Fruit fly (Drosophila melanogaster): ENCODE results near the gene Plp.

Gene Plp

DNA sequence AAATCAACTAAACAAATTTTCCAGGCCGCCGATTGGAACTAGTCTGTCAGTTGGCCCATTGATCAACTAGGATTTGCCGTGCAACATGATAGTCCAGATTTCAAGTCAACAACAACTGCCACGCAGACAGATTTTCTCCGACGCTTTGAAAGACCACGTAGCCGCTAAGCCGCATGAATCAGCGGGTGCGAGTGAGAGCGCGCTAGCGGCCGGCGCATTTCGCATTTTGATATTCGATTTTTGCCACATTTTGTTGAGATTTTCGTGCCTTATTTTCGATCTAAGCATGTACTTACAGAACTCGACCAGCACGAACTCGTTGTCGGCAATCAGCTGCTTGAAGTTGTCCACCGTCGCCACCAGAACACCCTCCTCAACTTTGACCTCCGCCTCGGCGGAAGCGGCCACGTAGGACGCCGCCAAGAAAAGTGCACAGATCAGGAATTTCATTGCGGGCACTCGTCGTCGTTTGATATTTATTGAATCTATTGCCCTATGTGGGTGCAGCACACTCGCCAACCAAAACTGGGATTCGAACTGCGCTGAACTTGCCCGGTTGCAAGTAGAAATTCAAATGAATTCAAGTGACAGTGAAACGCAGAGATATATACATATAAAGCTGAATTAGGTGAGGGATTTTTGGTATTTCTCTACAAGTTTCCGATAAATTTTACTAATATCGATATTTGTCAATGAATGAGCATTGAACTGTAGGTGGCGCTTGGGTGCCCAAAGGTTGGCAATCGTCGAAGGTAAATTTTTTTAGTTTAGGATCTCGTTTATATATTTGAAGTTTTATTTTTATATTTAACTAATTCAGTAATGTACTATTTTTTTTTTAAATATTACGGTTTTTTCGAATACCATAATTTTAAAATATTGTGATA is 47.7 kb upstream of the Plp start, which contains the start of gene Pdi (continued):
- no peak for TF ChIP-seq CG17612 (GFP tag; IDR thresholded peaks at IDR 0.05)
- peak; percentile 33 for TF ChIP-seq dm (GFP tag; optimal IDR thresholded peaks at IDR 0.05)
- TF ChIP-seq chn (GFP tag; optimal IDR thresholded peaks at IDR 0.05): no peak
- TF ChIP-seq pan (optimal IDR thresholded peaks at IDR 0.05): no peak
- no peak for TF ChIP-seq pan (GFP tag; optimal IDR thresholded peaks at IDR 0.05 in 1 of 2, IDR thresholded peaks at IDR 0.05 in 1 of 2)
- TF ChIP-seq grau (tag; optimal IDR thresholded peaks at IDR 0.05): peak; percentile 53
- no peak for TF ChIP-seq CG15011 (GFP tag; optimal IDR thresholded peaks at IDR 0.05)
- no peak for TF ChIP-seq fd102C (GFP tag; optimal IDR thresholded peaks at IDR 0.05)
- peak; percentile 2 for TF ChIP-seq repo (GFP tag; optimal IDR thresholded peaks at IDR 0.05)
- TF ChIP-seq CG9727 (GFP tag; optimal IDR thresholded peaks at IDR 0.05): peak; percentile 40
- no peak for TF ChIP-seq CG8478 (optimal IDR thresholded peaks at IDR 0.05)
- TF ChIP-seq CG4360 (GFP tag; IDR thresholded peaks at IDR 0.05): no peak
- TF ChIP-seq sens-2 (GFP tag; IDR thresholded peaks at IDR 0.05): no peak
- TF ChIP-seq Lim3 (GFP tag; IDR thresholded peaks at IDR 0.05): no peak
- TF ChIP-seq CG32767 (GFP tag; IDR thresholded peaks at IDR 0.05): peak; percentile 70
- TF ChIP-seq ase (GFP tag; IDR thresholded peaks at IDR 0.05): no peak
- 0 out of 2 replicates have a peak, but pooled peaks have one; percentile 45 for TF ChIP-seq ranshi (GFP tag; IDR thresholded peaks at IDR 0.05)
- TF ChIP-seq CG30431 (GFP tag; optimal IDR thresholded peaks at IDR 0.05): no peak
- peak; percentile 62 for TF ChIP-seq CG2116 (GFP tag; optimal IDR thresholded peaks at IDR 0.05)
- no peak for TF ChIP-seq CG15073 (GFP tag; optimal IDR thresholded peaks at IDR 0.05)
- TF ChIP-seq D19A (tag; optimal IDR thresholded peaks at IDR 0.05): peak; percentile 45
- no peak for TF ChIP-seq disco-r (GFP tag; optimal IDR thresholded peaks at IDR 0.05)
- peak; percentile 59 for TF ChIP-seq wek (GFP tag; optimal IDR thresholded peaks at IDR 0.05)
- TF ChIP-seq mld (GFP tag; IDR thresholded peaks at IDR 0.05; ENCODE audit: partially characterized antibody): peak; percentile 46; the same call in 1 of the 3 replicates
- TF ChIP-seq CG3995 (GFP tag; optimal IDR thresholded peaks at IDR 0.05): peak; percentile 24
- TF ChIP-seq CG10543 (GFP tag; optimal IDR thresholded peaks at IDR 0.05): no peak
- no peak for TF ChIP-seq CG7372 (GFP tag; IDR thresholded peaks at IDR 0.05)
- TF ChIP-seq Doc3 (GFP tag; IDR thresholded peaks at IDR 0.05; ENCODE audit: partially characterized antibody): peak; percentile 57
- no peak for TF ChIP-seq dan (GFP tag; IDR thresholded peaks at IDR 0.05)
- no peak for TF ChIP-seq CG6175 (GFP tag; IDR thresholded peaks at IDR 0.05)
- TF ChIP-seq B-H1 (GFP tag; IDR thresholded peaks at IDR 0.05): no peak
- TF ChIP-seq onecut (GFP tag; IDR thresholded peaks at IDR 0.05): no peak
- TF ChIP-seq en (GFP tag; optimal IDR thresholded peaks at IDR 0.05): no peak
- TF ChIP-seq schlank (tag; optimal IDR thresholded peaks at IDR 0.05): no peak
- TF ChIP-seq CG12155 (GFP tag; optimal IDR thresholded peaks at IDR 0.05): peak; percentile 17
- no peak for TF ChIP-seq danr (GFP tag; IDR thresholded peaks at IDR 0.05)
- peak; percentile 89 for TF ChIP-seq gfzf (GFP tag; optimal IDR thresholded peaks at IDR 0.05)
- TF ChIP-seq CG7839 (tag; optimal IDR thresholded peaks at IDR 0.05): peak; percentile 29
- no peak for TF ChIP-seq CG5180 (GFP tag; optimal IDR thresholded peaks at IDR 0.05)
- TF ChIP-seq Elba2 (GFP tag; optimal IDR thresholded peaks at IDR 0.05): no peak
- no peak for TF ChIP-seq tup (GFP tag; optimal IDR thresholded peaks at IDR 0.05)
- TF ChIP-seq CG8388 (GFP tag; optimal IDR thresholded peaks at IDR 0.05): peak; percentile 12
- no peak for TF ChIP-seq sc (optimal IDR thresholded peaks at IDR 0.05)
- no peak for TF ChIP-seq sc (GFP tag; optimal IDR thresholded peaks at IDR 0.05)
- TF ChIP-seq lov (optimal IDR thresholded peaks at IDR 0.05): no peak
- TF ChIP-seq lov (GFP tag; IDR thresholded peaks at IDR 0.05): no peak
- TF ChIP-seq CG31441 (GFP tag; IDR thresholded peaks at IDR 0.05): 0 out of 2 replicates have a peak, but pooled peaks have one; percentile 25
- TF ChIP-seq p53 (GFP tag; optimal IDR thresholded peaks at IDR 0.05): no peak
- no peak for TF ChIP-seq CG3838 (GFP tag; optimal IDR thresholded peaks at IDR 0.05)
- TF ChIP-seq tna (GFP tag; IDR thresholded peaks at IDR 0.05; ENCODE audit: partially characterized antibody): no peak; the same call in 1 of the 2 replicates
- no peak for TF ChIP-seq CG11723 (GFP tag; optimal IDR thresholded peaks at IDR 0.05)

Data from whole organism, embryonic.